Worm (Caenorhabditis elegans) whole organism, L4/young adult: ENCODE measurements around the gene F42C5.9.

Experiments
- W03F9.2 ChIP-seq: fragments of 150-350 bp; optimal IDR thresholded peaks from 2 replicates; lab custom pipeline; 2014; ENCODE audit warnings: missing biosample characterization, missing genetic modification characterization
- dao-5 ChIP-seq: sonication (generic microtip); optimal IDR thresholded peaks from 2 replicates; lab custom pipeline; 2016; ENCODE audit warnings: missing genotype, missing genetic modification characterization, moderate library complexity, missing compliant biosample characterization

- TF ChIP-seq W03F9.2 (tag; lab: Kevin White, UChicago) = no peak
- TF ChIP-seq dao-5 (tag; lab: Kevin White, UChicago) = no peak
Measured at ce11 chrIV:7310410-7310809, 6.5 kb downstream of the F42C5.9 start, which contains the start of gene grl-4.
